Worm (Caenorhabditis elegans): ENCODE data around the gene daf-1.

ce11 chrIV:119792-120191 lies 12.4 kb upstream of the daf-1 start:
- TF ChIP-seq dpl-1 (GFP tag; optimal IDR thresholded peaks at IDR 0.05) (no peak), gei-17 (GFP tag; optimal IDR thresholded peaks at IDR 0.05) (no peak)
